Fruit fly (Drosophila melanogaster) whole organism, wandering third instar larva: ENCODE data around the gene Sgf11.

Source experiments
- Hr83 ChIP-seq: fragments of 200-300 bp; sonication (Bioruptor generic); optimal IDR thresholded peaks from 2 replicates; lab custom pipeline; 2016; ENCODE audit warnings: missing biosample characterization, mild to moderate bottlenecking, missing genetic modification characterization, moderate library complexity; ENCODE audit not compliant: poor library complexity, severe bottlenecking
- Vsx2 ChIP-seq: fragments of 200-300, 225-300 bp; sonication (Bioruptor generic); optimal IDR thresholded peaks from 2 replicates; lab custom pipeline; 2018; ENCODE audit warnings: missing biosample characterization, missing genetic modification characterization; ENCODE audit not compliant: partially characterized antibody
- sage ChIP-seq: fragments of 200-800 bp; sonication (Bioruptor generic); optimal IDR thresholded peaks from 2 replicates; lab custom pipeline; 2016; ENCODE audit warnings: missing biosample characterization, mild to moderate bottlenecking, missing genetic modification characterization
- usp ChIP-seq: fragments of >200 bp; optimal IDR thresholded peaks from 2 replicates; lab custom pipeline; 2017; ENCODE audit warnings: missing biosample characterization, missing genetic modification characterization

DNA sequence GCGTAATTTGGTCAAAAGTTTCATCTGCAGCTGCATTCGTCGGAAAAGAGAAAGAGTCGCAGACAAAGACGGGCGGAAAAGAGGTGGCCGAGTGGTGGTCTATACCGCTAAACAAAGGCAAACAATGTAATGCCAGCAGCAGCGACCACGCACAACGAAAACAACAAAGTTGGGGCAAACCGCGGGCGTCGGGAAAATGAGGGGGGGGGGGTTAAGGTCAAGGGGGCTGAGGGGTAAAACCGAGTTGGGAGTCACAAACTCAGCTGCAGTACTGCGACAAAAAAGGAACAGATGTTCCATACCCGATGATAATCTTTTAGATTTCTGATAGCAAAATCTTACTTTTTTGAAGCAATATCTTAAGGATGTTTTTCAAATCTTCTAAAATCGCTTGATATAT, 44.9 kb downstream of the Sgf11 start:
- TF ChIP-seq usp (GFP tag; lab: Kevin White, UChicago) (no peak), Hr83 (no peak), sage (GFP tag; lab: Kevin White, UChicago) (no peak), Vsx2 (GFP tag; lab: Kevin White, UChicago) (no peak)
